Fruit fly (Drosophila melanogaster): Measurements from ENCODE around the gene atk.

atk gene

dm6 chr3L:20442674-20443313 is 21.9 kb downstream of the atk start:
- no peak for TF ChIP-seq usp (GFP tag; optimal IDR thresholded peaks at IDR 0.05)
- no peak for TF ChIP-seq CG8478 (optimal IDR thresholded peaks at IDR 0.05)
- no peak for TF ChIP-seq psq (optimal IDR thresholded peaks at IDR 0.05)
- no peak for TF ChIP-seq EcR (GFP tag; optimal IDR thresholded peaks at IDR 0.05)
- TF ChIP-seq Dll (optimal IDR thresholded peaks at IDR 0.05), result no peak
- no peak for TF ChIP-seq pan (optimal IDR thresholded peaks at IDR 0.05)

DNA sequence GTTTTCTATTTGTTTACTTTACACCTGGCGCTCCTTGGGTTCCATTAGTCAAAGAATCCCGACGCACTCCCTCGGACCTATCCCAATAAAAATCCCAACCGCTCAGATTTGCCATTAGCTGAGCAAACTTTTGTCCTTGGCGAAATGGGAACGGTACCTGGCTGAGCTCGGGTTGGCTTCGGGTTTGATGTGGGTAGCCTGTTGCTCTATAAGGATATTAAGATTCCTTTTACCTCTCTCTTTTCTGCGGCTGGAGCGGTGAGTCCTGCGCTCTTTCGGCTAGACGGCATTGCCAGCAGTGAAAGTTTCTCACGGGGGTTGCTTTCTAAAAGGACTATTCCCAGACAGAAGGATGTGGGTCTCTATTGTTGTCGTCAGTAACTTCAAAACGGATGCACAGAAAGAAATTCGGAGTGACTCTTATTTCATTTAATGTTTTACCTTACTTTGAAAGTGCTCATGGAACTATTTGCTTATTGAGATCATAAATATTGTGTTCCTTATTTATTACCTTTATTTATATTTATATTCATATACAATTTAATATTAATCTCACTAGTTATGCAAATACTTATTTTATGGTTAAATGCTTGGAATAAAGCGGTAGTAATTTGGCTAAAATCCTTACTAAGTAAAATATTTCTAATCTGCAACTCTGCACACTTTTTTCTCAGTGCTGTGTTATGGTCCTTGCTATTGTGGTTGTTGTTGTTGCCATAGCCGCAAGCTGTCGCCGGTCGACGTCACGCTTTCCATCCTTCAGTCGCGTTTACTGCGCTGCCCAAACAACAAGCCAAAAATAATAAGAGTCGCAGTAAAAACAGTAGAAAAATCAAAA is 22.8 kb downstream of the atk start, which contains the start of gene CG5910:
Gene CG5910, plus strand, starts transcription at position 788 of the 838 bp plus-strand sequence.
- no peak for TF ChIP-seq psq (optimal IDR thresholded peaks at IDR 0.05)
- no peak for TF ChIP-seq Dll (optimal IDR thresholded peaks at IDR 0.05)
- no peak for TF ChIP-seq EcR (GFP tag; optimal IDR thresholded peaks at IDR 0.05)
- TF ChIP-seq CG8478 (optimal IDR thresholded peaks at IDR 0.05), result no peak
- no peak for TF ChIP-seq usp (GFP tag; optimal IDR thresholded peaks at IDR 0.05)
- no peak for TF ChIP-seq pan (optimal IDR thresholded peaks at IDR 0.05)

DNA sequence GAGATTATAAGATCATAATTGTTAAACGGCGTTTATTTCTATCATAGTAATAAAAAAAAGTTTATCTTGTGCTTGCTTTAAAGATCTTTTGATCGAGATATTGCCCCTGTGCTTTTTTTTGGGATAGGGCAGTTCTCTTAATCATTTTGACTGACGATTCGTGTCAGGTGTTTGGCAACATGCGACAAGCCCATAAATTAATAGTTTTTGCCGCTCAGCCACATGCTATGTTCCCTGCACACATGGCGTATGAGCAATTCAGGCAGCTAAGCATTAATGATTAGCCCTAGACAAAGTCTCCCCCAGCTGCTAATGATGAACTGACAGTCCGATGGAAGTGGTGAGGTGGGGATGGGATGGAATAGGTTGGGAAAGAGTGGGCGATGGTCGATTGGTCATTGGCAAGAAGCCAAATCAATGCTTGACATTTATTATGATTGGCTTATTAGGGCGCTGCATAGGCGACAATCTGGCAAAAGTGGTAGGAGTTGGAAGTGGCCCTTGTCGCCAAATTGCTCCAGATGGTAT is 23.7 kb downstream of the atk start:
- no peak for TF ChIP-seq Dll (optimal IDR thresholded peaks at IDR 0.05)
- no peak for TF ChIP-seq pan (optimal IDR thresholded peaks at IDR 0.05)
- TF ChIP-seq psq (optimal IDR thresholded peaks at IDR 0.05), result no peak
- no peak for TF ChIP-seq EcR (GFP tag; optimal IDR thresholded peaks at IDR 0.05)
- no peak for TF ChIP-seq usp (GFP tag; optimal IDR thresholded peaks at IDR 0.05)
- no peak for TF ChIP-seq CG8478 (optimal IDR thresholded peaks at IDR 0.05)

DNA sequence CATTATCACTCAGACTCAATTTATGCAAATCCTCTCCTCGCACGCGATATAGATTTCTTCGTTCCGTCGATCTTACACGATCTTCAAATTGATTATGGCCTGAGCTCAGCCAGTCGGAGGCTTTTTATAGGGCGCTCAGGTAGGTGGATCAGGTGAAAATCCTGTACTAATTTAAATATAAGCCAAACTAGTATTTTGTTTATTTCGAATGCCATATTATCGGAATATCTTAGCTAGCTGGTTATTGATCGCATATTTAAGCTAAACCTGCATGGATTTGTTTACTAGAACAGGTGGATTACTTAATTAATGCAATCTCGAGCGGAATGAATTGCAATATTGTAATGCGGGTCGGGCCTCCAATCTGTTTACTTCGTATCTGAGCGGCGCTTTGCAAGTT is 24.9 kb downstream of the atk start, which contains the start of gene Hpd:
Gene Hpd, minus strand, starts transcription at position 101 of the 400 bp plus-strand sequence.
- TF ChIP-seq EcR (GFP tag; optimal IDR thresholded peaks at IDR 0.05) (no peak), CG8478 (optimal IDR thresholded peaks at IDR 0.05) (no peak), Dll (optimal IDR thresholded peaks at IDR 0.05) (no peak), pan (optimal IDR thresholded peaks at IDR 0.05) (no peak), psq (optimal IDR thresholded peaks at IDR 0.05) (no peak), usp (GFP tag; optimal IDR thresholded peaks at IDR 0.05) (no peak)

DNA sequence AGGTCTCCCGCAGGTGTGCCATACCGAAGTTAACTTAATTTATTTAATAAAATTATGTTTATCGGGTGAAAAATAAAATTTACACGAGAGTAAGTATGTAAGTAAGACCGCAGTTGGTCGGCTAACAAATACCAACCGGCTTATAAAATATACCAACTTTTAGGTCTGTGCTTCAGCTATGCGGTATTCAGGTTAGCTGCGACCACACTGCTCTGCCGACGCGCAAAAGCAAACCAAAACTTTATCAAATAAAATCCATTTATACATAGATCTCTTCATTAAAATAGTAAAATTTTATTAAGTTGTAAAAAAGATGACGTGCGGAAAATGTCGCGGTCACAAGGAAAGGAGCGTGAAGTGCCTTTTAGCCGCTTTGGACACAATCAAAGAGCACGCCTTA is 28.6 kb downstream of the atk start, which contains the start of the genes mRpL15 and CtIP:
Gene mRpL15, minus strand, starts transcription at position 141 of the 400 bp plus-strand sequence.
Gene CtIP, plus strand, starts transcription at position 182 of the 400 bp plus-strand sequence.
- TF ChIP-seq Dll (optimal IDR thresholded peaks at IDR 0.05), result no peak

dm6 chr3L:20432297-20432696 is 32.4 kb downstream of the atk start, which contains the start of the genes Las and Psn:
Gene Las, minus strand, starts transcription at chr3L:20432361.
Gene Psn, plus strand, starts transcription at chr3L:20432468.
- no peak for TF ChIP-seq Dll (optimal IDR thresholded peaks at IDR 0.05)
- TF ChIP-seq psq (optimal IDR thresholded peaks at IDR 0.05), result no peak

DNA sequence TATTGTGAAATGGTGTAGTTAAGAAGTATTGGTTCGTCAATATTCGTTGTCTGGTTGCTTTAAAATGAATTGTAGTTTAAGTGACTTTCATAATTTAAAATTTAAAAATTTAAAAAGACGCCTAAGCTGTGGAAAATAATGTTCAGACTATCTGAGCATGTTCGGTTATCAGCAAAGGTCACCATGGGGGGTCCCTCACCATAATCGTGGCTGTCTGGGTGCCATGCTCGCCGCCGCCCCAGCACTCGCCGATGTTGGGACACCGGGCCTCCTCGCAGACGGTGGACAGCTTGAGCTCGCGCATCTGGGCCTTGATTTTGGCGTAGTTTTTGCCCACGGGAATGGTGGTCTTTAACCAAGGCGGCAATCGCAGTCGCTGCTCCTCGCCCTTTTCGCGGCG is 33.0 kb downstream of the atk start:
- no peak for TF ChIP-seq Dll (optimal IDR thresholded peaks at IDR 0.05)
- no peak for TF ChIP-seq pan (optimal IDR thresholded peaks at IDR 0.05)
- no peak for TF ChIP-seq EcR (GFP tag; optimal IDR thresholded peaks at IDR 0.05)
- no peak for TF ChIP-seq usp (GFP tag; optimal IDR thresholded peaks at IDR 0.05)
- TF ChIP-seq CG8478 (optimal IDR thresholded peaks at IDR 0.05), result no peak
- TF ChIP-seq psq (optimal IDR thresholded peaks at IDR 0.05), result no peak

DNA sequence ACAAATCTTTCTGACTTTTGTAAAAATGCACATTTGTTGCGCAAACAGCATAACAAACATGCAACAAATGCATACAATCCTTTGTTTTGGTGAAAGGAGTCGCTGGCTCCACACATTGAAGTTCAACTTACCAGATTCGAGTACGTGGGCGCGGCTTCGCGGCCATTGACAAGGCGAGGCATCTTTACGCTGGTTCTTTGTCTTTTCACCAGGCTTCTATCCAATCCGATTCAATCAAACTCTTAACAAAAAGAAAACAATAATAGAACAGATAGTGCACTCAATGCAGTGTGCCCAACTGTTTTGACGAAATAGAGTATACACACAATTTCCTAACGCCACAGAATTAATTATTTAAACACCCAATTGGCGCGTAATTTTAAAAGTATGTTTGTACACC is 34.5 kb downstream of the atk start, which contains the start of gene CG5262:
Gene CG5262, minus strand, starts transcription at position 294 of the 400 bp plus-strand sequence.
- no peak for TF ChIP-seq psq (optimal IDR thresholded peaks at IDR 0.05)
- no peak for TF ChIP-seq EcR (GFP tag; optimal IDR thresholded peaks at IDR 0.05)
- TF ChIP-seq pan (optimal IDR thresholded peaks at IDR 0.05), result no peak
- TF ChIP-seq Dll (optimal IDR thresholded peaks at IDR 0.05), result no peak
- TF ChIP-seq usp (GFP tag; optimal IDR thresholded peaks at IDR 0.05), result no peak

- TF ChIP-seq pan (optimal IDR thresholded peaks at IDR 0.05) (no peak), CG8478 (optimal IDR thresholded peaks at IDR 0.05) (no peak), EcR (GFP tag; optimal IDR thresholded peaks at IDR 0.05) (no peak), psq (optimal IDR thresholded peaks at IDR 0.05) (no peak), Dll (optimal IDR thresholded peaks at IDR 0.05) (no peak), usp (GFP tag; optimal IDR thresholded peaks at IDR 0.05) (no peak)
These were observed 37.2 kb downstream of the atk start, which contains the start of gene CG5274 for dm6 chr3L:20427449-20427848. Gene CG5274, minus strand, starts transcription at chr3L:20427666.

DNA sequence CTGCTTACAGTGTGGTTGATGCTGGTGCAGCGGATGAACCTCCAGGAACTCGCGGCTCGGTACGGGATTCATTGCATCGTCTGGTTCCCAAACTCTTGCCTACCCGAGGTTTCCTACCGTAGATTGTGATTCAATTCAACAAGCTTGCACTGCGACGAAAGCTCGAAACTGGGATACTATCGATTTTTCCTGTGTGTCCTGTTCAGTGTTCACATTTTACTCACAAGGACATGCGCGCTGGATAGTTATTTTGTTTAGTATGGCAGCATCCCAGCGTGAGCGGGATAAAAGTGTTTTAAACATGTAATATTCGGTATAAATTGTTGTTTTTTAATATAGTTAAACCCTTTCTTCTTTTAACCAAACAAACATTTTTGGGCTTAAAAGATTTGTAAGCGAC is 38.8 kb downstream of the atk start, which contains the start of gene CG5282:
Gene CG5282, minus strand, starts transcription at position 184 of the 400 bp plus-strand sequence.
- TF ChIP-seq usp (GFP tag; optimal IDR thresholded peaks at IDR 0.05) (no peak), CG8478 (optimal IDR thresholded peaks at IDR 0.05) (no peak), psq (optimal IDR thresholded peaks at IDR 0.05) (no peak), pan (optimal IDR thresholded peaks at IDR 0.05) (no peak), EcR (GFP tag; optimal IDR thresholded peaks at IDR 0.05) (no peak), Dll (optimal IDR thresholded peaks at IDR 0.05) (no peak)

DNA sequence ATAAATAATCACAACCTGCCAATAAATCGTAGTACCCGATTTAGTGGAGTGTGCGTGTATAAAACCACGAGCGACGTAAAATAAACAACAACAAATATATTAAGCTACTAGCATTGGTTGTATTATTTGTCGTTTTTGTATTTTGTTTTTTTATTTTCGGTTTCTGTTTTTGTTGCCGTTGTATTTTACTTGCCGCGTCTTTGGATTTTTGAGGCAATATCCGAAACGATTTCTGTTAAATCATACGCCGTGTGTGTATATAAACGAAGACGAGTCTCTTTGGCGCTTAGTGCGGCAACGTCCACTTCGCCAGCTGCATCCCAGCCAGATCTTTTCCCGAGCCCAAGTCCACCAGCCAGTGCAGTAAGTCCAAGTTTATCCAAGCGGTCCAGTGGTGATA is 51.4 kb downstream of the atk start, which contains the start of gene zye:
Gene zye, plus strand, starts transcription at position 301 of the 400 bp plus-strand sequence.
- no peak for TF ChIP-seq EcR (GFP tag; optimal IDR thresholded peaks at IDR 0.05)
- no peak for TF ChIP-seq usp (GFP tag; optimal IDR thresholded peaks at IDR 0.05)
- TF ChIP-seq pan (optimal IDR thresholded peaks at IDR 0.05), result no peak
- TF ChIP-seq Dll (optimal IDR thresholded peaks at IDR 0.05), result no peak
- TF ChIP-seq psq (optimal IDR thresholded peaks at IDR 0.05), result no peak
- no peak for TF ChIP-seq CG8478 (optimal IDR thresholded peaks at IDR 0.05)

- TF ChIP-seq Dll (optimal IDR thresholded peaks at IDR 0.05) (no peak), pan (optimal IDR thresholded peaks at IDR 0.05) (no peak), psq (optimal IDR thresholded peaks at IDR 0.05) (no peak)
These were observed 53.9 kb downstream of the atk start for dm6 chr3L:20410780-20411179.
